Fruit fly (Drosophila melanogaster): Measurements from ENCODE around the gene Cortactin.

The Cortactin gene

DNA sequence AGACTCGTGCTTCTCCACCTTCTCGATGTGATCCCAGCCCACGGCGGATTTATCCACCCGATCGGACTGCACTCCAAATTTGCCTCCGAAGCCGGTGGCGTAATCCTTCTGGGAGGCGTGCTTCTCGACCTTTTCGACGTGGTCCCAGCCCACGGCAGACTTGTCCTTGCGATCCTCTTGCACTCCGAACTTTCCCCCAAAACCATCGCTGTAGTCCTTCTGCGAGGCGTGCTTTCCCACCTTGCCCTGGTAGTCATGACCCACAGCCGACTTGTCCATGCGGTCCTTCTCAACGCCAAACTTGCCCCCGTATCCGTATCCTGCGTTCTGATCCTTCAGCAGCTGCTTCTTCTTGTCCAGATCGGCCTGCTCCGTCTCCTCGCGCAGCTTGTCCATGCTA, 838 bp downstream of the Cortactin start:
- TF ChIP-seq CG8159 (tag; optimal IDR thresholded peaks at IDR 0.05): no peak
- no peak for TF ChIP-seq Ets98B (GFP tag; IDR thresholded peaks at IDR 0.05)
- TF ChIP-seq CG8301 (tag; optimal IDR thresholded peaks at IDR 0.05): no peak
- no peak for TF ChIP-seq EcR (GFP tag; optimal IDR thresholded peaks at IDR 0.05)
- TF ChIP-seq CG15710 (tag; optimal IDR thresholded peaks at IDR 0.05): no peak
- no peak for TF ChIP-seq gl (tag; optimal IDR thresholded peaks at IDR 0.05)
- no peak for TF ChIP-seq fd96Ca (GFP tag; IDR thresholded peaks at IDR 0.05)
- TF ChIP-seq CG14655 (GFP tag; optimal IDR thresholded peaks at IDR 0.05): no peak
- no peak for TF ChIP-seq CG13204 (GFP tag; optimal IDR thresholded peaks at IDR 0.05)
- TF ChIP-seq CG4496 (GFP tag; IDR thresholded peaks at IDR 0.05): no peak
- TF ChIP-seq CG32121 (GFP tag; IDR thresholded peaks at IDR 0.05): no peak
- no peak for TF ChIP-seq Pif1B (GFP tag; optimal IDR thresholded peaks at IDR 0.05)
- TF ChIP-seq CG34367 (tag; optimal IDR thresholded peaks at IDR 0.05): no peak
- no peak for TF ChIP-seq rn (GFP tag; IDR thresholded peaks at IDR 0.05)
- no peak for TF ChIP-seq CG12605 (GFP tag; IDR thresholded peaks at IDR 0.05)
- no peak for TF ChIP-seq Pif1A (GFP tag; optimal IDR thresholded peaks at IDR 0.05)
- no peak for TF ChIP-seq Snoo (tag; optimal IDR thresholded peaks at IDR 0.05)
- no peak for TF ChIP-seq D1 (tag; optimal IDR thresholded peaks at IDR 0.05)
- TF ChIP-seq CG17806 (tag; optimal IDR thresholded peaks at IDR 0.05): no peak
- no peak for TF ChIP-seq CG10348 (GFP tag; IDR thresholded peaks at IDR 0.05)

DNA sequence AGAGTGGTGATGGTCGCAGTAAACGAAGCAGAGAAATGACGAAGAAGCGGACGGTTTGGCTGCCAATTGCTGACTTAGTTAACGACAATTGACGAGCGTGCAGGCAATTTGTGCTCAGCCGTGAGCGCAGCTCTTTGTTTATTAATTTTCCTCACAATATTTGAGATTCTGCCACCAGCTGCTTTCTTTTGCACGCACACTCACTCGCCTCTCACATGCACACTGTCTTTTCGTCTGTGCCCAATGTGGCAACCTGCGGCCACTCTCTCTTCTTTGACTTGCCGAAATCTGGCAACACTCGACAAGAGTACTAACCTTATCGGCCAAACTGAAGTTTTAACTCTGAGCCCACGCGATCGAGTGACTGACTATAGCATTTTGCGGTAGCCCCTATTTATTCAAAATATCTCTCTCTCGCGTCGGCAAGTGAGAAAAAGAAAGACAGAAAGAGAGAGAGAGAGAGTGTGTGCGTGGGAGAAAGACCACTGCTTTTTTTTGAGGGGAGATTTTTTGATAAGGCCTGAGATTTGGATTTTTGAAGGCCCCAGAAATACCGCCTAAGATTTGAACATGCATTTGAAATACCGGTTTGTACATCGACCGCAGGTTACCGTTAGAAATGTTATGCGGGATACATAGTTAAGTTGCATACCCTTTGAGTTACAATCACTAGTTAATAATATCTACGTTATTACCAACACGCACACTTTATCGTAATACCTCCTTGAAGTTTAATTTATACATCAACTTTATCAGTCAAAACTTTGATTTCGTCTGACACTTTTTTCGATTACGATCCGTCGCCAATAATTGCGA, 3.6 kb downstream of the Cortactin start, which contains the start of gene Mvl:
Gene Mvl, minus strand, starts transcription at position 371 of the 816 bp plus-strand sequence.
- no peak for TF ChIP-seq CG14655 (GFP tag; optimal IDR thresholded peaks at IDR 0.05)
- peak; percentile 86 for TF ChIP-seq EcR (GFP tag; optimal IDR thresholded peaks at IDR 0.05)
- TF ChIP-seq Snoo (tag; optimal IDR thresholded peaks at IDR 0.05): no peak
- TF ChIP-seq CG12605 (GFP tag; IDR thresholded peaks at IDR 0.05): 0 out of 2 replicates have a peak, but pooled peaks have one; percentile 12
- TF ChIP-seq CG32121 (GFP tag; IDR thresholded peaks at IDR 0.05): no peak
- TF ChIP-seq CG4496 (GFP tag; IDR thresholded peaks at IDR 0.05): peak; percentile 55; the same call in 2 of the 3 replicates
- TF ChIP-seq Pif1B (GFP tag; optimal IDR thresholded peaks at IDR 0.05): no peak
- TF ChIP-seq CG10348 (GFP tag; IDR thresholded peaks at IDR 0.05): no peak
- TF ChIP-seq Ets98B (GFP tag; IDR thresholded peaks at IDR 0.05): peak; percentile 41; the same call in 1 of the 2 replicates
- TF ChIP-seq Pif1A (GFP tag; optimal IDR thresholded peaks at IDR 0.05): no peak

DNA sequence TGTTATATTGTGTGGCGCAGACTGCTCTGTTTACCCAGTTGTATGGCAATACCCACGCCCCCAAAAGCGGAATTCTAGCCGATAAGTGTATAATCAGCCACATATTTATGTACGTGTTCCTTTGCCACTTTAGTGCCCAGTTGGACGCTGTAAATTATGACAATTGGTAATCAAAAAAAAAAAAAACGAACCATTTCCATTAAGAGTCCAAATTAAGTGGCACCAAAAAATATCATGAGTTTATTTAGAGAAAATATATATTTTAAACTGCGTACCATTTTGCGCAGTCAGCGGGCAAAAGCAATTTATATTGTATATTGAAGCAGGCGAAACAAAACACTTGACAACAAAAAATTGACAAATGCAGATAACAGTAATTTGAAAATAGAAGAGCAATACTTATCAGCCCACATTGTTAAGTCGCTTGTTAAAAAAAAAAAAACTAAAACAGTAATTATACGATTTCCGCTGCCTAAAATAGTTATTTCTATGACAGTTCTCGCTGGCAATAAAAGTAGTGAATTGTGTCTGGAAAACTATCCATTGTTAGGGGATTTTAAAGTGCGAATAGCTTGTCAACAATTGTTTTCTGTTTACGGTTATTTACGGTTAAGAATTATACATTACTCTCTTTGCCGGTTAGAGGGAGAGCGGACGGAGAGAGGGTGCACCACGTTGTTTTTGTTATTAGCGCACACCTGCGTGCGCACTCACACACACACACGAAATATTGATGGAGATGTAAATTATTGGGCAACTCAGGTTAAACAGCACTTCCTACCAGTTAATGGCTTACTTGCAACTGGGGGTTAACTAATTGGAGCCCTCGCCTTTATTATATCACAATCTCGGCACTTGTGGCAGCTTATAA, 4.5 kb downstream of the Cortactin start:
- TF ChIP-seq CG13204 (GFP tag; optimal IDR thresholded peaks at IDR 0.05) (no peak), CG32121 (GFP tag; IDR thresholded peaks at IDR 0.05) (no peak), gl (tag; optimal IDR thresholded peaks at IDR 0.05) (no peak), CG15710 (tag; optimal IDR thresholded peaks at IDR 0.05) (no peak), EcR (GFP tag; optimal IDR thresholded peaks at IDR 0.05) (no peak), rn (GFP tag; IDR thresholded peaks at IDR 0.05) (no peak), Pif1A (GFP tag; optimal IDR thresholded peaks at IDR 0.05) (no peak), Ets98B (GFP tag; IDR thresholded peaks at IDR 0.05) (no peak), fd96Ca (GFP tag; IDR thresholded peaks at IDR 0.05) (no peak), CG8301 (tag; optimal IDR thresholded peaks at IDR 0.05) (no peak), CG10348 (GFP tag; IDR thresholded peaks at IDR 0.05) (no peak), CG9948 (tag; optimal IDR thresholded peaks at IDR 0.05) (no peak), CG12605 (GFP tag; IDR thresholded peaks at IDR 0.05) (no peak), CG17806 (tag; optimal IDR thresholded peaks at IDR 0.05) (no peak), CG34367 (tag; optimal IDR thresholded peaks at IDR 0.05) (no peak), CG4496 (GFP tag; IDR thresholded peaks at IDR 0.05) (no peak), CG14655 (GFP tag; optimal IDR thresholded peaks at IDR 0.05) (no peak), D1 (tag; optimal IDR thresholded peaks at IDR 0.05) (no peak)

DNA sequence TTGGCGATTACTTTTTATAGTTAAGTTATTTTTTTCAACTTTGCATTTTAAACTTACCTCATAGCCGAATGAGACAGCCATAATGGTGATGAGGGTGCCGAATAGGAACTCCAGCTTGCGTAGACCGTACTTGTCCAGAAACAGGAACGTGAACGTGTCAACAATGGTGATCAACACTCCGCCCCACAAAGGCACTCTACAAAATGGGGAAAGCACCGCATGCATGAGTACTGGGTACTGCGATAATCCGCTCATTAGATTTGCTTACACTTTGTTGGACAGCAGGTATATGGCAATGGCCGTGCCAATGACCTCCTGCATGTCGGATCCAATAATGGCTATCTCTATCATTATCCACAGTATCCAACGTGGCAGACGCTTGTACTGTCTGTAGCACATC, 6.8 kb downstream of the Cortactin start:
- TF ChIP-seq CG34367 (tag; optimal IDR thresholded peaks at IDR 0.05) (no peak), Ets98B (GFP tag; IDR thresholded peaks at IDR 0.05) (no peak), CG8159 (tag; optimal IDR thresholded peaks at IDR 0.05) (no peak)

DNA sequence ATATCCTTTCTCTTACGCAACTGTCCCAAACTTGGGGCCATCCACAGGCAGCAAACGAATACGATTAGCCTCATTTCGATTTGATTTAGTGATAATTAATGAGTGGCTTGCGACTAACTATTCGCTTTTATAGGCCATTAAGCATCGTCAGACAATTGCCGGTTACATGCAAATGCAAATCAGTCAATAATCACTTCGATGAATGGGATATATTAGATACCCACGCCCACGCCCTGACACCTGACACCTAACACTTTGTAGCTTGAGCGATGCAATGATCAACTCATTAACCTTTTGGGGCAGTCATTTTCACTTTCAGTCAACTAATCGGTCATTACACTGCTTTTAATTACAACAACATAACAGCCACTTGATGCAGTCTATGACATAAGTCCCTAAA, 13.4 kb downstream of the Cortactin start, which contains the start of gene Jhbp15:
Gene Jhbp15, minus strand, starts transcription at position 101 of the 400 bp plus-strand sequence.
- TF ChIP-seq CG13204 (GFP tag; optimal IDR thresholded peaks at IDR 0.05) (no peak), CG12605 (GFP tag; IDR thresholded peaks at IDR 0.05) (no peak), Pif1B (GFP tag; optimal IDR thresholded peaks at IDR 0.05) (no peak), Pif1A (GFP tag; optimal IDR thresholded peaks at IDR 0.05) (no peak), gl (tag; optimal IDR thresholded peaks at IDR 0.05) (no peak), Snoo (tag; optimal IDR thresholded peaks at IDR 0.05) (no peak), rn (GFP tag; IDR thresholded peaks at IDR 0.05) (no peak), fd96Ca (GFP tag; IDR thresholded peaks at IDR 0.05) (no peak)

- no peak for TF ChIP-seq CG8159 (tag; optimal IDR thresholded peaks at IDR 0.05)
- TF ChIP-seq CG13204 (GFP tag; optimal IDR thresholded peaks at IDR 0.05): no peak
- TF ChIP-seq CG17806 (tag; optimal IDR thresholded peaks at IDR 0.05): no peak
- TF ChIP-seq CG8301 (tag; optimal IDR thresholded peaks at IDR 0.05): no peak
- no peak for TF ChIP-seq rn (GFP tag; IDR thresholded peaks at IDR 0.05)
- TF ChIP-seq CG9948 (tag; optimal IDR thresholded peaks at IDR 0.05): no peak
- no peak for TF ChIP-seq CG15710 (tag; optimal IDR thresholded peaks at IDR 0.05)
- no peak for TF ChIP-seq CG4496 (GFP tag; IDR thresholded peaks at IDR 0.05)
Measured at dm6 chr3R:21048729-21049128, 15.5 kb downstream of the Cortactin start, which contains the start of gene CG7079. Gene CG7079 (minus strand): TSS chr3R:21048829.

Measured in whole organism, pupa.